Worm (Caenorhabditis elegans): ENCODE results near the gene vps-32.1.

vps-32.1 gene

ce11 chrII:6592251-6592650 lies 2.7 kb downstream of the vps-32.1 start, which contains the start of gene C56C10.9:
TSS of gene C56C10.9 (minus strand) at chrII:6592351.
- no peak for TF ChIP-seq ztf-25 (GFP tag; IDR thresholded peaks at IDR 0.05)
- no peak for TF ChIP-seq F52B5.7 (tag; optimal IDR thresholded peaks at IDR 0.05)
- no peak for TF ChIP-seq ztf-26 (tag; optimal IDR thresholded peaks at IDR 0.05)
- TF ChIP-seq fkh-3 (tag; optimal IDR thresholded peaks at IDR 0.05): no peak
- no peak for TF ChIP-seq lsy-27 (tag; optimal IDR thresholded peaks at IDR 0.05; ENCODE audit: borderline replicate concordance, insufficient read depth)
- TF ChIP-seq repo-1 (tag; optimal IDR thresholded peaks at IDR 0.05): no peak
- TF ChIP-seq tbp1 (GFP tag; optimal IDR thresholded peaks at IDR 0.05): no peak
- no peak for TF ChIP-seq akir-1 (GFP tag; optimal IDR thresholded peaks at IDR 0.05)
- TF ChIP-seq mcd-1 (GFP tag; IDR thresholded peaks at IDR 0.05): no peak
- no peak for TF ChIP-seq F57A8.1 (GFP tag; optimal IDR thresholded peaks at IDR 0.05)
- no peak for TF ChIP-seq cebp-2 (GFP tag; IDR thresholded peaks at IDR 0.05)
- no peak for TF ChIP-seq F55B11.4 (tag; optimal IDR thresholded peaks at IDR 0.05; ENCODE audit: borderline replicate concordance, insufficient read depth)
- no peak for TF ChIP-seq F33H1.4 (GFP tag; IDR thresholded peaks at IDR 0.05)
- TF ChIP-seq lag-1 (GFP tag; IDR thresholded peaks at IDR 0.05): no peak
- no peak for TF ChIP-seq zfh-2 (GFP tag; conservative IDR thresholded peaks at IDR 0.05)
- TF ChIP-seq dpl-1 (GFP tag; optimal IDR thresholded peaks at IDR 0.05): no peak
- TF ChIP-seq xnd-1 (tag; optimal IDR thresholded peaks at IDR 0.05): no peak
- no peak for TF ChIP-seq ceh-40 (GFP tag; IDR thresholded peaks at IDR 0.05)
- TF ChIP-seq madf-3 (GFP tag; IDR thresholded peaks at IDR 0.05): no peak
- no peak for TF ChIP-seq snpc-3.4 (tag; optimal IDR thresholded peaks at IDR 0.05)

ce11 chrII:6594151-6594550 lies 4.6 kb downstream of the vps-32.1 start, which contains the start of gene aipr-1:
TSS of gene aipr-1 (minus strand) at chrII:6594251.
- no peak for TF ChIP-seq F57C9.4 (tag; optimal IDR thresholded peaks at IDR 0.05)
- TF ChIP-seq C17E4.6 (GFP tag; IDR thresholded peaks at IDR 0.05): no peak
- TF ChIP-seq ztf-26 (tag; optimal IDR thresholded peaks at IDR 0.05): no peak

ce11 chrII:6597507-6597906 lies 8.0 kb downstream of the vps-32.1 start:
- TF ChIP-seq efl-1 (GFP tag; optimal IDR thresholded peaks at IDR 0.05): peak; percentile 15
- no peak for TF ChIP-seq hrde-1 (tag; optimal IDR thresholded peaks at IDR 0.05; ENCODE audit: borderline replicate concordance)
- TF ChIP-seq B0336.3 (GFP tag; IDR thresholded peaks at IDR 0.05): no peak
- TF ChIP-seq F33H1.4 (GFP tag; IDR thresholded peaks at IDR 0.05): peak; percentile 83
- no peak for TF ChIP-seq rcor-1 (GFP tag; IDR thresholded peaks at IDR 0.05)
- TF ChIP-seq Y56A3A.18 (GFP tag; IDR thresholded peaks at IDR 0.05): no peak
- no peak for TF ChIP-seq dpl-1 (GFP tag; optimal IDR thresholded peaks at IDR 0.05)
- no peak for TF ChIP-seq lir-1 (GFP tag; conservative IDR thresholded peaks at IDR 0.05)
- no peak for TF ChIP-seq F57C9.4 (tag; optimal IDR thresholded peaks at IDR 0.05)
- peak; percentile 83 for TF ChIP-seq lsl-1 (GFP tag; optimal IDR thresholded peaks at IDR 0.05)
- TF ChIP-seq unc-62 (GFP tag; optimal IDR thresholded peaks at IDR 0.05): no peak
- TF ChIP-seq C17E4.6 (GFP tag; IDR thresholded peaks at IDR 0.05): no peak
- peak; percentile 62 for TF ChIP-seq madf-8 (GFP tag; conservative IDR thresholded peaks at IDR 0.05)
- no peak for TF ChIP-seq madf-10 (tag; optimal IDR thresholded peaks at IDR 0.05)
- TF ChIP-seq D2030.7 (GFP tag; IDR thresholded peaks at IDR 0.05): 0 out of 2 replicates have a peak, but pooled peaks have one; percentile 29
- peak; percentile 81 for TF ChIP-seq madf-6 (GFP tag; IDR thresholded peaks at IDR 0.05)
- no peak for TF ChIP-seq Y95B8A.8 (GFP tag; IDR thresholded peaks at IDR 0.05)
- no peak for TF ChIP-seq tbp1 (GFP tag; optimal IDR thresholded peaks at IDR 0.05)
- TF ChIP-seq xnd-1 (tag; optimal IDR thresholded peaks at IDR 0.05): peak; percentile 27
- TF ChIP-seq T07F8.4 (tag; optimal IDR thresholded peaks at IDR 0.05): no peak
- TF ChIP-seq ceh-40 (GFP tag; IDR thresholded peaks at IDR 0.05): no peak
- TF ChIP-seq ztf-25 (GFP tag; IDR thresholded peaks at IDR 0.05): no peak

Measured in whole organism, young adult.